Worm (Caenorhabditis elegans) whole organism, L2 larva: ENCODE results near the gene math-13.

Experiments used
- ZK546.5 ChIP-seq: sonication (generic microtip); optimal IDR thresholded peaks from 2 replicates; lab custom pipeline; 2017; ENCODE audit warnings: missing biosample characterization, missing genetic modification characterization
- lin-11 ChIP-seq: fragments of 150-350 bp; sonication (generic microtip); optimal IDR thresholded peaks from 2 replicates; lab custom pipeline; 2014; ENCODE audit warnings: missing biosample characterization, missing genetic modification characterization, inconsistent platforms, mixed read lengths
- nhr-11 ChIP-seq: fragments of 150-350 bp; optimal IDR thresholded peaks from 2 replicates; lab custom pipeline; 2014; ENCODE audit warnings: missing biosample characterization, missing genetic modification characterization
- ztf-1 ChIP-seq: fragments of 200-800 bp; sonication (Bioruptor generic); conservative IDR thresholded peaks from 2 replicates; pipeline ENCODE4 v1.3.6; 2022; ENCODE audit warnings: missing genetic modification characterization, missing compliant biosample characterization

- TF ChIP-seq ZK546.5 (tag; lab: Kevin White, UChicago) (no peak), lin-11 (tag; lab: Kevin White, UChicago) (no peak), nhr-11 (tag; lab: Kevin White, UChicago) (no peak), ztf-1 (GFP tag; lab: Robert Waterston, UW) (no peak)
Observed at ce11 chrII:1886379-1886778, 10.6 kb downstream of the math-13 start, which contains the start of gene math-7.
